Fruit fly (Drosophila melanogaster): ENCODE measurements around the gene CG14339.
A peak's percentile ranks its signal among the peaks of the same experiment; 100 is the strongest.

The CG14339 gene

dm6 chr2L:1147656-1148055 lies 39.3 kb downstream of the CG14339 start:
- TF ChIP-seq Sin3A (optimal IDR thresholded peaks at IDR 0.05): no peak
- TF ChIP-seq insv (optimal IDR thresholded peaks at IDR 0.05): no peak
- TF ChIP-seq ttk (optimal IDR thresholded peaks at IDR 0.05): no peak
- no peak for TF ChIP-seq Myc (optimal IDR thresholded peaks at IDR 0.05)
- TF ChIP-seq psq (optimal IDR thresholded peaks at IDR 0.05): no peak
- no peak for TF ChIP-seq h (optimal IDR thresholded peaks at IDR 0.05)

- no peak for TF ChIP-seq insv (optimal IDR thresholded peaks at IDR 0.05)
- TF ChIP-seq ttk (optimal IDR thresholded peaks at IDR 0.05): no peak
- TF ChIP-seq psq (optimal IDR thresholded peaks at IDR 0.05): no peak
Observed at dm6 chr2L:1150554-1150953, 42.2 kb downstream of the CG14339 start, which contains the start of the genes Tfb4 and Vps29. TSS of gene Tfb4 (minus strand) at chr2L:1150677. TSS of gene Vps29 (plus strand) at chr2L:1150766.

dm6 chr2L:1152693-1153092 lies 44.4 kb downstream of the CG14339 start:
- TF ChIP-seq ttk (optimal IDR thresholded peaks at IDR 0.05): no peak
- no peak for TF ChIP-seq Sin3A (optimal IDR thresholded peaks at IDR 0.05)
- no peak for TF ChIP-seq Myc (optimal IDR thresholded peaks at IDR 0.05)
- TF ChIP-seq insv (optimal IDR thresholded peaks at IDR 0.05): no peak
- no peak for TF ChIP-seq psq (optimal IDR thresholded peaks at IDR 0.05)
- no peak for TF ChIP-seq h (optimal IDR thresholded peaks at IDR 0.05)

dm6 chr2L:1156592-1157249 lies 48.4 kb downstream of the CG14339 start:
- TF ChIP-seq insv (optimal IDR thresholded peaks at IDR 0.05): no peak
- TF ChIP-seq ttk (optimal IDR thresholded peaks at IDR 0.05): no peak
- no peak for TF ChIP-seq Myc (optimal IDR thresholded peaks at IDR 0.05)
- TF ChIP-seq h (optimal IDR thresholded peaks at IDR 0.05): no peak
- TF ChIP-seq psq (optimal IDR thresholded peaks at IDR 0.05): no peak
- TF ChIP-seq Sin3A (optimal IDR thresholded peaks at IDR 0.05): no peak

dm6 chr2L:1157357-1157678 lies 49.0 kb downstream of the CG14339 start:
- TF ChIP-seq Sin3A (optimal IDR thresholded peaks at IDR 0.05) (no peak), Myc (optimal IDR thresholded peaks at IDR 0.05) (no peak), psq (optimal IDR thresholded peaks at IDR 0.05) (no peak), insv (optimal IDR thresholded peaks at IDR 0.05) (no peak), h (optimal IDR thresholded peaks at IDR 0.05) (no peak), ttk (optimal IDR thresholded peaks at IDR 0.05) (no peak)

dm6 chr2L:1157679-1158518 lies 49.6 kb downstream of the CG14339 start, which contains the start of gene capt:
TSS of gene capt (minus strand) at chr2L:1158262.
- TF ChIP-seq ttk (optimal IDR thresholded peaks at IDR 0.05) (no peak), h (optimal IDR thresholded peaks at IDR 0.05) (no peak), Sin3A (optimal IDR thresholded peaks at IDR 0.05) (peak; percentile 89)

dm6 chr2L:1158519-1159319 lies 50.4 kb downstream of the CG14339 start, which contains the start of gene Tango14:
TSS of gene Tango14 (plus strand) at chr2L:1158661.
- TF ChIP-seq ttk (optimal IDR thresholded peaks at IDR 0.05) (no peak), Sin3A (optimal IDR thresholded peaks at IDR 0.05) (no peak), Myc (optimal IDR thresholded peaks at IDR 0.05) (no peak)
